Fruit fly (Drosophila melanogaster) whole organism, embryonic: ENCODE measurements around the gene Flad1.

Experiments
- Bdp1 ChIP-seq: fragments of 200-800 bp; sonication (Bioruptor generic); optimal IDR thresholded peaks from 3 replicates; lab custom pipeline; 2016; ENCODE audit warnings: missing biosample characterization, missing genetic modification characterization
- CG17385 ChIP-seq: fragments of 200-800 bp; sonication (Bioruptor generic); optimal IDR thresholded peaks from 3 replicates; lab custom pipeline; 2018; ENCODE audit warnings: missing biosample characterization, mild to moderate bottlenecking, missing genetic modification characterization
- CG1792 ChIP-seq: fragments of 200-800 bp; sonication (Bioruptor generic); optimal IDR thresholded peaks from 2 replicates; lab custom pipeline; 2016; ENCODE audit warnings: missing biosample characterization, missing genetic modification characterization
- CG7271 ChIP-seq: fragments of 200-800 bp; sonication (Bioruptor generic); optimal IDR thresholded peaks from 2 replicates; lab custom pipeline; 2018; ENCODE audit warnings: missing biosample characterization, mild to moderate bottlenecking, missing genetic modification characterization, moderate library complexity
- Dref ChIP-seq: fragments of 200-800 bp; sonication (Bioruptor generic); IDR thresholded peaks from 2 replicates; pipeline ENCODE4 v1.3.6; 2022; ENCODE audit warnings: missing biosample characterization, missing genetic modification characterization
- NC2β ChIP-seq: fragments of 200-800 bp; sonication (Bioruptor generic); optimal IDR thresholded peaks from 2 replicates; lab custom pipeline; 2016; ENCODE audit warnings: missing biosample characterization, missing genetic modification characterization
- Ptx1 ChIP-seq: fragments of 200-800 bp; sonication (Bioruptor generic); IDR thresholded peaks from 2 replicates; pipeline ENCODE4 v1.3.6; 2022; ENCODE audit warnings: missing biosample characterization, missing genetic modification characterization
- Ssrp ChIP-seq: fragments of 200-800 bp; sonication (Bioruptor generic); optimal IDR thresholded peaks from 2 replicates; lab custom pipeline; 2018; ENCODE audit warnings: missing biosample characterization, mild to moderate bottlenecking, missing genetic modification characterization, moderate library complexity
- Taf1 ChIP-seq: fragments of 200-800 bp; sonication (Bioruptor generic); IDR thresholded peaks from 2 replicates; pipeline ENCODE4 v1.3.6; 2022; ENCODE audit warnings: missing biosample characterization, missing genetic modification characterization
- chinmo ChIP-seq: fragments of 200-800 bp; sonication (Bioruptor generic); IDR thresholded peaks from 4 replicates; pipeline ENCODE4 v1.3.6; 2022; ENCODE audit warnings: missing biosample characterization, missing genetic modification characterization; ENCODE audit not compliant: partially characterized antibody

DNA sequence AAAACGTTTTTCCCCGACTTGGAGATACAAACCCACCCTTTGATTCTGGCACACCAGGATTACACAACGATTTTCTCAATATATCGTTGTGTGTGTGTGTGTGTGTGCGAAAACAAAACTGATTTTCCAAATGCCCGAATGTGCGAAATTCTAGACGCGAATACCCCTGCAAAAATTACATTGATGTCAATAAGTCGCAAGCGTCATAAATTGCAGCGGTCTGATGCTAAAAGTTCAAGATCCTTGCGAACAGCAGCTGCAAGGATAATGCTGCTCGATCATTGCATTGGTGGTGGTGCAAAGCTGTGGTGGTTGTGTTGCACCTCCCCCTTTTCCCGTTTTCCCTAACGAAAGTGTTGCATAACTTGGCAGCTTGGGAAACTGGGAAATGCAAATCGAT, 24.3 kb upstream of the Flad1 start:
- TF ChIP-seq Ssrp (tag; lab: Kevin White, UChicago) (no peak), CG7271 (tag; lab: Kevin White, UChicago) (no peak), NC2β (no peak), chinmo (GFP tag; lab: Robert Waterston, UW) (no peak), Bdp1 (GFP tag; lab: Kevin White, UChicago) (no peak), CG17385 (GFP tag; lab: Kevin White, UChicago) (no peak), Dref (no peak), Taf1 (GFP tag; lab: Robert Waterston, UW) (no peak), CG1792 (GFP tag; lab: Kevin White, UChicago) (no peak), Ptx1 (GFP tag; lab: Robert Waterston, UW) (no peak)
